Worm (Caenorhabditis elegans) whole organism, L2 larva: Measurements from ENCODE around the gene sri-50.

Source experiments
- F13H6.1 ChIP-seq: sonication (generic microtip); optimal IDR thresholded peaks from 2 replicates; lab custom pipeline; 2016; ENCODE audit warnings: missing genetic modification characterization, missing compliant biosample characterization
- Y55F3AM.14 ChIP-seq: fragments of 200-800 bp; sonication (Bioruptor generic); optimal IDR thresholded peaks from 2 replicates; lab custom pipeline; 2018; ENCODE audit warnings: mild to moderate bottlenecking, missing genetic modification characterization, missing compliant biosample characterization
- alr-1 ChIP-seq: fragments of 150-350 bp; optimal IDR thresholded peaks from 2 replicates; lab custom pipeline; 2014; ENCODE audit warnings: missing biosample characterization, missing genetic modification characterization
- aly-2 ChIP-seq: fragments of 150-350 bp; optimal IDR thresholded peaks from 2 replicates; lab custom pipeline; 2014; ENCODE audit warnings: missing biosample characterization, missing genetic modification characterization
- ama-1 ChIP-seq: fragments of 150-350 bp; optimal IDR thresholded peaks from 2 replicates; lab custom pipeline; 2018; ENCODE audit warnings: inconsistent platforms
- blmp-1 ChIP-seq: sonication (generic microtip); optimal IDR thresholded peaks from 2 replicates; lab custom pipeline; 2017; ENCODE audit warnings: missing genetic modification characterization, mild to moderate bottlenecking, missing compliant biosample characterization, antibody characterized with exemption, moderate library complexity; ENCODE audit not compliant: insufficient read depth
- ceh-16 ChIP-seq: fragments of 150-350 bp; optimal IDR thresholded peaks from 2 replicates; lab custom pipeline; 2014; ENCODE audit warnings: missing biosample characterization, missing genetic modification characterization
- ceh-82 ChIP-seq: fragments of 150-350 bp; optimal IDR thresholded peaks from 2 replicates; lab custom pipeline; 2014; ENCODE audit warnings: missing biosample characterization, missing genetic modification characterization
- crh-2 ChIP-seq: sonication (generic microtip); optimal IDR thresholded peaks from 2 replicates; lab custom pipeline; 2017; ENCODE audit warnings: missing biosample characterization, missing genetic modification characterization
- dmd-4 ChIP-seq: sonication (generic microtip); optimal IDR thresholded peaks from 2 replicates; lab custom pipeline; 2017; ENCODE audit warnings: missing biosample characterization, missing genetic modification characterization
- egl-27 ChIP-seq: sonication (generic microtip); optimal IDR thresholded peaks from 3 replicates; lab custom pipeline; 2017; ENCODE audit warnings: missing biosample characterization, missing genetic modification reagents, missing genetic modification characterization
- elt-3 ChIP-seq: sonication (generic microtip); optimal IDR thresholded peaks from 2 replicates; lab custom pipeline; 2017; ENCODE audit warnings: missing biosample characterization, missing genetic modification characterization
- fos-1 ChIP-seq: fragments of 150-350 bp; optimal IDR thresholded peaks from 2 replicates; lab custom pipeline; 2014; ENCODE audit warnings: missing biosample characterization, missing genetic modification characterization
- gmeb-1 ChIP-seq: fragments of 150-350 bp; optimal IDR thresholded peaks from 2 replicates; lab custom pipeline; 2014; ENCODE audit warnings: missing biosample characterization, missing genetic modification characterization
- lin-13 ChIP-seq: fragments of 150-350 bp; optimal IDR thresholded peaks from 2 replicates; lab custom pipeline; 2014; ENCODE audit warnings: missing biosample characterization, missing genetic modification reagents, missing genetic modification characterization
- lin-39 ChIP-seq: fragments of 150-350 bp; optimal IDR thresholded peaks from 2 replicates; lab custom pipeline; 2014; ENCODE audit warnings: missing biosample characterization, missing genetic modification reagents, missing genetic modification characterization
- mbf-1 ChIP-seq: sonication (generic microtip); optimal IDR thresholded peaks from 2 replicates; lab custom pipeline; 2017; ENCODE audit warnings: missing biosample characterization, missing genetic modification characterization
- mdl-1 ChIP-seq, 2 experiments: fragments of 150-350 bp in 1 of 2; sonication (generic microtip) in 1 of 2; optimal IDR thresholded peaks; 2 replicates each; lab custom pipeline; 2017; ENCODE audit warnings: missing biosample characterization in 2 of 2, missing genetic modification characterization in 2 of 2
- nhr-10 ChIP-seq: sonication (generic microtip); optimal IDR thresholded peaks from 2 replicates; lab custom pipeline; 2017; ENCODE audit warnings: missing biosample characterization, missing genetic modification characterization
- nhr-129 ChIP-seq: fragments of 150-350 bp; optimal IDR thresholded peaks from 2 replicates; lab custom pipeline; 2014; ENCODE audit warnings: missing biosample characterization, missing genetic modification characterization
- nhr-21 ChIP-seq: fragments of 150-350 bp; optimal IDR thresholded peaks from 2 replicates; lab custom pipeline; 2014; ENCODE audit warnings: missing biosample characterization, missing genetic modification characterization
- nhr-25 ChIP-seq: fragments of 150-350 bp; sonication (generic microtip); optimal IDR thresholded peaks from 3 replicates; lab custom pipeline; 2014; ENCODE audit warnings: missing biosample characterization, missing genetic modification characterization
- nhr-6 ChIP-seq: fragments of 150-350 bp; optimal IDR thresholded peaks from 2 replicates; lab custom pipeline; 2014; ENCODE audit warnings: missing biosample characterization, missing genetic modification characterization
- nhr-77 ChIP-seq: fragments of 150-350 bp; optimal IDR thresholded peaks from 2 replicates; lab custom pipeline; 2014; ENCODE audit warnings: missing biosample characterization, missing genetic modification characterization
- peb-1 ChIP-seq: fragments of 150-350 bp; optimal IDR thresholded peaks from 2 replicates; lab custom pipeline; 2014; ENCODE audit warnings: missing biosample characterization, missing genetic modification characterization
- sem-4 ChIP-seq: fragments of 150-350 bp; optimal IDR thresholded peaks from 2 replicates; lab custom pipeline; 2014; ENCODE audit warnings: missing biosample characterization, missing genetic modification reagents, missing genetic modification characterization
- skn-1 ChIP-seq: sonication (generic microtip); optimal IDR thresholded peaks from 2 replicates; lab custom pipeline; 2017; ENCODE audit warnings: missing biosample characterization, missing genetic modification characterization
- sma-3 ChIP-seq: sonication (generic microtip); optimal IDR thresholded peaks from 2 replicates; lab custom pipeline; 2016; ENCODE audit warnings: missing genetic modification reagents, missing genetic modification characterization, missing compliant biosample characterization
- sma-9 ChIP-seq, 2 experiments: fragments of 150-350 bp in 1 of 2; sonication (generic microtip) in 1 of 2; optimal IDR thresholded peaks; 2 replicates each; lab custom pipeline; 2014 to 2016; ENCODE audit warnings: missing genetic modification characterization in 2 of 2, mild to moderate bottlenecking in 1 of 2, missing biosample characterization in 1 of 2, missing compliant biosample characterization in 1 of 2, missing genetic modification reagents in 1 of 2, moderate library complexity in 1 of 2
- unc-55 ChIP-seq: fragments of 150-350 bp; sonication (generic microtip); optimal IDR thresholded peaks from 3 replicates; lab custom pipeline; 2014; ENCODE audit warnings: missing biosample characterization, missing genetic modification reagents, missing genetic modification characterization
- unc-62 ChIP-seq: fragments of 150-350 bp; optimal IDR thresholded peaks from 2 replicates; lab custom pipeline; 2014; ENCODE audit warnings: missing biosample characterization, missing genetic modification reagents, missing genetic modification characterization
- ztf-1 ChIP-seq: fragments of 200-800 bp; sonication (Bioruptor generic); conservative IDR thresholded peaks from 2 replicates; pipeline ENCODE4 v1.3.6; 2022; ENCODE audit warnings: missing genetic modification characterization, missing compliant biosample characterization

Gene sri-50

DNA sequence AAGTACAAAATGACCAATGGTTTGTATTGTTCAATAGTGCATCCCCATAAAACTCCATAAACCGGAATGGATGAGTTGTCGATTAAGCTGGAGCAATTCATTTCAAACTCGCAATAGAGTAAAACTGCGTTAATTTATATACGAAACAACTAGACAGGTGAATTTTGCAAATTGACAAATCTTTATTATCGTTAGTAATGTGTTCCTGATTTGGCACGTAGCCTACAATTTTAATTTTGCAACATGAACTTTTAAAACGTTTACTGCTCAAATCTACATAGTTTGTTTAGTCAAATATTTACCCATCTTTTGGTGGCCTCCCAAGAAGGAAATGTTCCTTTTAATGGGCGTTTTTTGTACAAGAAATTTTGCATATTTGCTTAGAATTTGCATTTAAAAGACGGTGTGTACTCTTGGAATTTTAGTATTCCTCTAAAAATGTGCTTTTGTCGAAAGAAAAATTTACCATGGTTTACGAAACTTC is 33.6 kb downstream of the sri-50 start, which contains the start of the genes srz-67 and C17F4.11:
Gene srz-67 (minus strand): TSS at position 101 of the 484 bp plus-strand sequence.
Gene C17F4.11 (plus strand): TSS at position 434 of the 484 bp plus-strand sequence.
- no peak for TF ChIP-seq egl-27 (tag; lab: Kevin White, UChicago)
- no peak for TF ChIP-seq Y55F3AM.14 (GFP tag; lab: Kevin White, UChicago)
- TF ChIP-seq blmp-1 (tag; lab: Kevin White, UChicago) = no peak
- TF ChIP-seq sma-9 (GFP tag; optimal IDR thresholded peaks at IDR 0.05; lab: Kevin White, UChicago) = no peak
- no peak for TF ChIP-seq sma-9 (tag; optimal IDR thresholded peaks at IDR 0.05; lab: Kevin White, UChicago)
- TF ChIP-seq ztf-1 (GFP tag; lab: Robert Waterston, UW) = no peak
- no peak for TF ChIP-seq fos-1 (tag; lab: Kevin White, UChicago)

ce11 chrII:3240207-3240606 is 36.7 kb downstream of the sri-50 start, which contains the start of gene C17F4.3:
Gene C17F4.3, plus strand, starts transcription at chrII:3240507.
- TF ChIP-seq unc-55 (GFP tag; lab: Kevin White, UChicago) = no peak
- no peak for TF ChIP-seq alr-1 (tag; lab: Kevin White, UChicago)
- no peak for TF ChIP-seq nhr-129
- no peak for TF ChIP-seq nhr-25 (tag; lab: Kevin White, UChicago)
- no peak for TF ChIP-seq aly-2
- TF ChIP-seq, all 48 proteins: peak for 0

- peak; percentile 9 for TF ChIP-seq blmp-1 (tag; lab: Kevin White, UChicago)
- TF ChIP-seq ceh-82 (tag; lab: Kevin White, UChicago) = no peak
- peak; percentile 68 for TF ChIP-seq nhr-21 (tag; lab: Kevin White, UChicago)
These were observed 38.3 kb downstream of the sri-50 start for ce11 chrII:3241842-3242241.

DNA sequence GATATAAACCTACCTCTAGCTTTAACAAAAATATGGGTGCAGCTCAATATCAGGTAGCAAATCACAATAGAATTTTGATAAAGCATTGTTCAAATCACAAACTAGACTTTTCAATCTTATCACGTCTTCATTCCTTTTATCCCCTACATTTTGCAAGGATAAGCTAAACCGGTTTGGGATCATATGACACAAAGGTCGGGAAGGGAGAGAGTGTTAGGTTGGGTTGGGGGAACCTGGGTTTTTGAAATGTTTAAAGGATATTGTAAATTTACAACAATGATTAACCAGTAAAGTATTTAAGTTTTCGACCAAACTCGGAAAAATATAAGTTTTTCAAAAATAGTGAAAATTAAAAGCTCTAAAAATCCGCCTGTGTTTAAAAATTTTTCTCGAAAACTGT is 40.6 kb downstream of the sri-50 start, which contains the start of gene C17F4.12:
Gene C17F4.12 (minus strand): TSS at position 101 of the 400 bp plus-strand sequence.
- TF ChIP-seq ama-1 (lab: Kevin White, UChicago) (no peak), dmd-4 (tag; lab: Kevin White, UChicago) (no peak)

ce11 chrII:3244758-3245157 is 41.2 kb downstream of the sri-50 start:
- peak; percentile 6 for TF ChIP-seq lin-13 (GFP tag; lab: Kevin White, UChicago)
- TF ChIP-seq nhr-10 (tag; lab: Kevin White, UChicago) = no peak
- TF ChIP-seq nhr-6 (tag; lab: Kevin White, UChicago) = no peak
- no peak for TF ChIP-seq ztf-1 (GFP tag; lab: Robert Waterston, UW)
- TF ChIP-seq sma-3 (GFP tag; lab: Kevin White, UChicago) = no peak
- TF ChIP-seq fos-1 (tag; lab: Kevin White, UChicago) = peak; percentile 50
- TF ChIP-seq nhr-77 (tag; lab: Kevin White, UChicago) = no peak
- TF ChIP-seq aly-2 = no peak
- no peak for TF ChIP-seq crh-2 (tag; lab: Kevin White, UChicago)
- TF ChIP-seq peb-1 (tag; lab: Kevin White, UChicago) = no peak
- TF ChIP-seq, all 48 proteins: peak for 2

ce11 chrII:3245836-3246235 is 42.3 kb downstream of the sri-50 start, which contains the start of gene C17F4.7:
Gene C17F4.7, minus strand, starts transcription at chrII:3246015.
- TF ChIP-seq F13H6.1 (peak; percentile 2), mbf-1 (tag; lab: Kevin White, UChicago) (no peak), gmeb-1 (tag; lab: Kevin White, UChicago) (peak; percentile 29), sma-3 (GFP tag; lab: Kevin White, UChicago) (peak; percentile 9), fos-1 (tag; lab: Kevin White, UChicago) (peak; percentile 69), unc-55 (GFP tag; lab: Kevin White, UChicago) (no peak), crh-2 (tag; lab: Kevin White, UChicago) (peak; percentile 87), sma-9 (GFP tag; optimal IDR thresholded peaks at IDR 0.05; lab: Kevin White, UChicago) (peak; percentile 52), sma-9 (tag; optimal IDR thresholded peaks at IDR 0.05; lab: Kevin White, UChicago) (no peak)

DNA sequence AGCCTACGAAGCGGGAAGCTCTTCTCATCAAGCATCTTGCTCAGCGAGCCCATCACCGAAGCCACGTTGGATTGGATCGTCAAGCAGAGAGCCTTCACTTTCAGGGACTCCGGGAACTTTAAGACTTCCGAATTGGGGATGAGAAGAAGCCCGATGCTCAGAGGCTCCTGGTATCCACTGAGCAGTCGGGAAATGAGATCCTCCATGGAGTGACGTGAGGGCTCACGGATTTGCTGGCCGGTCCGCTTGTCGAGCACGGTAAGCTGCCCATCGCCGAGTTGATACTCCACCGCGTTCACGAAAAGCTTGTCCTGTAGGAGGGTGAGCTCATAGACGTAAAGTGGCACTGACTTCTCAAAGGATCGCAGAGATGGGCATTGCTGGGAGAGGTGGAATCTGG is 44.0 kb downstream of the sri-50 start:
- TF ChIP-seq fos-1 (tag; lab: Kevin White, UChicago) (no peak), nhr-6 (tag; lab: Kevin White, UChicago) (no peak), sem-4 (tag; lab: Kevin White, UChicago) (no peak), mbf-1 (tag; lab: Kevin White, UChicago) (no peak), ceh-16 (tag; lab: Kevin White, UChicago) (no peak), lin-39 (tag; lab: Kevin White, UChicago) (no peak), nhr-21 (tag; lab: Kevin White, UChicago) (no peak), nhr-77 (tag; lab: Kevin White, UChicago) (no peak), mdl-1 (tag; optimal IDR thresholded peaks at IDR 0.05; lab: Kevin White, UChicago) (no peak), unc-62 (GFP tag; lab: Kevin White, UChicago) (no peak), elt-3 (tag; lab: Kevin White, UChicago) (no peak), aly-2 (no peak), sma-9 (GFP tag; optimal IDR thresholded peaks at IDR 0.05; lab: Kevin White, UChicago) (no peak), sma-9 (tag; optimal IDR thresholded peaks at IDR 0.05; lab: Kevin White, UChicago) (no peak), skn-1 (tag; lab: Kevin White, UChicago) (no peak), egl-27 (tag; lab: Kevin White, UChicago) (no peak), Y55F3AM.14 (GFP tag; lab: Kevin White, UChicago) (no peak), unc-55 (GFP tag; lab: Kevin White, UChicago) (no peak)
